Worm (Caenorhabditis elegans) whole organism, young adult: Measurements from ENCODE around the gene algn-2.
A peak's percentile ranks its signal among the peaks of the same experiment; 100 is the strongest.

Experiments used
- B0019.2 ChIP-seq: fragments of 200-800 bp; sonication (Bioruptor generic); conservative IDR thresholded peaks from 2 replicates; pipeline ENCODE4 v1.3.6; 2022; ENCODE audit warnings: missing genetic modification reagents, missing genetic modification characterization, missing compliant biosample characterization
- B0035.1 ChIP-seq: sonication (generic microtip); optimal IDR thresholded peaks from 2 replicates; lab custom pipeline; 2016; ENCODE audit warnings: missing genetic modification characterization, mild to moderate bottlenecking, missing compliant biosample characterization, missing genotype, missing genetic modification reagents
- B0261.1 ChIP-seq: sonication (generic microtip); optimal IDR thresholded peaks from 2 replicates; lab custom pipeline; 2016; ENCODE audit warnings: mild to moderate bottlenecking, missing genetic modification characterization, moderate library complexity, missing compliant biosample characterization
- D2030.7 ChIP-seq: fragments of 200-800 bp; sonication (Bioruptor generic); IDR thresholded peaks from 2 replicates; pipeline ENCODE4 v1.3.6; 2022; ENCODE audit warnings: missing genetic modification reagents, missing genetic modification characterization, missing compliant biosample characterization
- F22D6.2 ChIP-seq: sonication (generic microtip); optimal IDR thresholded peaks from 2 replicates; lab custom pipeline; 2016; ENCODE audit warnings: mild to moderate bottlenecking, missing genetic modification characterization, missing compliant biosample characterization
- F23B12.7 ChIP-seq: sonication (generic microtip); optimal IDR thresholded peaks from 2 replicates; lab custom pipeline; 2017; ENCODE audit warnings: missing genetic modification characterization, mild to moderate bottlenecking, missing compliant biosample characterization, antibody characterized with exemption, moderate library complexity; ENCODE audit not compliant: insufficient read depth
- F33H1.4 ChIP-seq: fragments of 200-800 bp; sonication (Bioruptor generic); IDR thresholded peaks from 2 replicates; pipeline ENCODE4 v1.3.6; 2022; ENCODE audit warnings: missing genetic modification reagents, missing genetic modification characterization, missing compliant biosample characterization
- ama-1 ChIP-seq, 3 experiments: fragments of 150-350 bp in 1 of 3; sonication (generic microtip) in 2 of 3; optimal IDR thresholded peaks; 2 replicates each; lab custom pipeline; 2014 to 2018; ENCODE audit warnings: missing biosample characterization in 2 of 3, missing genetic modification characterization in 2 of 3, missing genetic modification reagents in 2 of 3
- aptf-2 ChIP-seq: fragments of 200-800 bp; sonication (Bioruptor generic); conservative IDR thresholded peaks from 2 replicates; pipeline ENCODE4 v1.3.6; 2022; ENCODE audit warnings: missing genetic modification reagents, missing genetic modification characterization, missing compliant biosample characterization
- attf-5 ChIP-seq: fragments of 200-800 bp; sonication (Bioruptor generic); optimal IDR thresholded peaks from 2 replicates; lab custom pipeline; 2018; ENCODE audit warnings: mild to moderate bottlenecking, missing genetic modification characterization, missing compliant biosample characterization
- cebp-2 ChIP-seq: fragments of 200-800 bp; sonication (Bioruptor generic); IDR thresholded peaks from 2 replicates; pipeline ENCODE4 v1.3.6; 2022; ENCODE audit warnings: missing genetic modification characterization, missing compliant biosample characterization
- ceh-91 ChIP-seq: fragments of 200-800 bp; sonication (Bioruptor generic); IDR thresholded peaks from 2 replicates; pipeline ENCODE4 v1.3.6; 2022; ENCODE audit warnings: missing genetic modification reagents, missing genetic modification characterization, missing compliant biosample characterization
- chd-7 ChIP-seq: sonication (generic microtip); optimal IDR thresholded peaks from 2 replicates; lab custom pipeline; 2016; ENCODE audit warnings: mild to moderate bottlenecking, missing genetic modification characterization, moderate library complexity, missing compliant biosample characterization
- efl-1 ChIP-seq: fragments of 150-350 bp; optimal IDR thresholded peaks from 2 replicates; lab custom pipeline; 2014; ENCODE audit warnings: missing biosample characterization, missing genetic modification reagents, missing genetic modification characterization
- egl-18 ChIP-seq: fragments of 200-800 bp; sonication (Bioruptor generic); IDR thresholded peaks from 2 replicates; pipeline ENCODE4 v1.3.6; 2022; ENCODE audit warnings: missing genetic modification reagents, missing genetic modification characterization, missing compliant biosample characterization
- egl-44 ChIP-seq: fragments of 200-800 bp; sonication (Bioruptor generic); IDR thresholded peaks from 2 replicates; pipeline ENCODE4 v1.3.6; 2022; ENCODE audit warnings: missing genetic modification reagents, missing genetic modification characterization, missing compliant biosample characterization
- egrh-3 ChIP-seq: fragments of 200-800 bp; sonication (Bioruptor generic); IDR thresholded peaks from 2 replicates; pipeline ENCODE4 v1.3.6; 2022; ENCODE audit warnings: missing genetic modification reagents, missing genetic modification characterization, missing compliant biosample characterization
- hlh-12 ChIP-seq: sonication (generic microtip); optimal IDR thresholded peaks from 2 replicates; lab custom pipeline; 2016; ENCODE audit warnings: missing genetic modification characterization, missing compliant biosample characterization
- hmg-20 ChIP-seq: fragments of 200-800 bp; sonication (Bioruptor generic); IDR thresholded peaks from 2 replicates; pipeline ENCODE4 v1.3.6; 2022; ENCODE audit warnings: missing genetic modification reagents, missing genetic modification characterization, missing compliant biosample characterization
- hrde-1 ChIP-seq: sonication (generic microtip); optimal IDR thresholded peaks from 2 replicates; lab custom pipeline; 2016; ENCODE audit warnings: missing genetic modification characterization, mild to moderate bottlenecking, missing compliant biosample characterization, moderate library complexity, missing genotype, missing genetic modification reagents, borderline replicate concordance
- hsf-1 ChIP-seq: fragments of 200-800 bp; sonication (Bioruptor generic); IDR thresholded peaks from 2 replicates; pipeline ENCODE4 v1.3.6; 2022; ENCODE audit warnings: missing genetic modification reagents, missing genetic modification characterization, missing compliant biosample characterization
- let-526 ChIP-seq: fragments of 200-800 bp; sonication (Bioruptor generic); IDR thresholded peaks from 2 replicates; pipeline ENCODE4 v1.3.6; 2022; ENCODE audit warnings: missing genetic modification reagents, missing genetic modification characterization, missing compliant biosample characterization
- lin-26 ChIP-seq: fragments of 200-800 bp; sonication (Bioruptor generic); IDR thresholded peaks from 2 replicates; pipeline ENCODE4 v1.3.6; 2022; ENCODE audit warnings: missing genetic modification reagents, missing genetic modification characterization, missing compliant biosample characterization
- lir-1 ChIP-seq: fragments of 200-800 bp; sonication (Bioruptor generic); conservative IDR thresholded peaks from 2 replicates; pipeline ENCODE4 v1.3.6; 2022; ENCODE audit warnings: missing genetic modification reagents, missing genetic modification characterization, missing compliant biosample characterization
- lsl-1 ChIP-seq: fragments of 200-800 bp; sonication (Bioruptor generic); optimal IDR thresholded peaks from 2 replicates; lab custom pipeline; 2018; ENCODE audit warnings: mild to moderate bottlenecking, missing genetic modification characterization, moderate library complexity, missing compliant biosample characterization
- lsy-27 ChIP-seq: sonication (generic microtip); optimal IDR thresholded peaks from 2 replicates; lab custom pipeline; 2017; ENCODE audit warnings: missing genetic modification characterization, mild to moderate bottlenecking, missing compliant biosample characterization, antibody characterized with exemption, missing genotype, borderline replicate concordance; ENCODE audit not compliant: insufficient read depth
- madf-3 ChIP-seq: fragments of 200-800 bp; sonication (Bioruptor generic); IDR thresholded peaks from 2 replicates; pipeline ENCODE4 v1.3.6; 2022; ENCODE audit warnings: missing genetic modification reagents, missing genetic modification characterization, missing compliant biosample characterization
- mcd-1 ChIP-seq: fragments of 200-800 bp; sonication (Bioruptor generic); IDR thresholded peaks from 2 replicates; pipeline ENCODE4 v1.3.6; 2022; ENCODE audit warnings: missing genetic modification reagents, missing genetic modification characterization, missing compliant biosample characterization
- mel-28 ChIP-seq: sonication (generic microtip); optimal IDR thresholded peaks from 2 replicates; lab custom pipeline; 2016; ENCODE audit warnings: borderline replicate concordance, mild to moderate bottlenecking, missing genetic modification characterization, missing compliant biosample characterization
- mxl-1 ChIP-seq: sonication (generic microtip); optimal IDR thresholded peaks from 2 replicates; lab custom pipeline; 2016; ENCODE audit warnings: missing genetic modification characterization, missing compliant biosample characterization
- nhr-27 ChIP-seq: fragments of 200-800 bp; sonication (Bioruptor generic); optimal IDR thresholded peaks from 2 replicates; lab custom pipeline; 2018; ENCODE audit warnings: mild to moderate bottlenecking, missing genetic modification characterization, moderate library complexity, missing compliant biosample characterization
- pha-4 ChIP-seq: fragments of 150-350 bp; sonication (generic microtip); optimal IDR thresholded peaks from 2 replicates; lab custom pipeline; 2014; ENCODE audit warnings: missing biosample characterization, missing genetic modification reagents, missing genetic modification characterization
- rcor-1 ChIP-seq: fragments of 200-800 bp; sonication (Bioruptor generic); IDR thresholded peaks from 2 replicates; pipeline ENCODE4 v1.3.6; 2022; ENCODE audit warnings: missing genetic modification reagents, missing genetic modification characterization, missing compliant biosample characterization
- rec-8 ChIP-seq, 2 experiments: sonication (generic microtip); optimal IDR thresholded peaks; 2 replicates each; lab custom pipeline; 2016; ENCODE audit warnings: mild to moderate bottlenecking in 2 of 2, missing genetic modification characterization in 2 of 2, missing genetic modification reagents in 2 of 2, missing genotype in 2 of 2, missing biosample characterization in 1 of 2, missing compliant biosample characterization in 1 of 2, moderate library complexity in 1 of 2
- repo-1 ChIP-seq: sonication (generic microtip); optimal IDR thresholded peaks from 2 replicates; lab custom pipeline; 2017; ENCODE audit warnings: mild to moderate bottlenecking, missing genetic modification characterization, missing compliant biosample characterization
- sptf-2 ChIP-seq: fragments of 200-800 bp; sonication (Bioruptor generic); optimal IDR thresholded peaks from 2 replicates; lab custom pipeline; 2018; ENCODE audit warnings: mild to moderate bottlenecking, missing genetic modification characterization, missing compliant biosample characterization
- tlf-1 ChIP-seq: fragments of 200-800 bp; sonication (Bioruptor generic); optimal IDR thresholded peaks from 2 replicates; lab custom pipeline; 2018; ENCODE audit warnings: mild to moderate bottlenecking, missing genetic modification characterization, missing compliant biosample characterization
- unc-130 ChIP-seq: sonication (generic microtip); optimal IDR thresholded peaks from 2 replicates; lab custom pipeline; 2016; ENCODE audit warnings: missing genetic modification reagents, missing genetic modification characterization, missing compliant biosample characterization
- xnd-1 ChIP-seq: sonication (generic microtip); optimal IDR thresholded peaks from 2 replicates; lab custom pipeline; 2016; ENCODE audit warnings: missing genotype, missing genetic modification reagents, missing genetic modification characterization, missing compliant biosample characterization
- zfh-2 ChIP-seq: fragments of 200-800 bp; sonication (Bioruptor generic); conservative IDR thresholded peaks from 2 replicates; pipeline ENCODE4 v1.3.6; 2022; ENCODE audit warnings: missing genetic modification reagents, missing genetic modification characterization, missing compliant biosample characterization
- ztf-22 ChIP-seq: fragments of 200-800 bp; sonication (Bioruptor generic); optimal IDR thresholded peaks from 2 replicates; lab custom pipeline; 2018; ENCODE audit warnings: mild to moderate bottlenecking, missing genetic modification characterization, moderate library complexity, missing compliant biosample characterization
- ztf-25 ChIP-seq: fragments of 200-800 bp; sonication (Bioruptor generic); IDR thresholded peaks from 2 replicates; pipeline ENCODE4 v1.3.6; 2022; ENCODE audit warnings: missing genetic modification reagents, missing genetic modification characterization, missing compliant biosample characterization

The algn-2 gene

ce11 chrII:5420947-5421614 is 46.0 kb downstream of the algn-2 start, which contains the start of gene tofu-6 (continued):
- TF ChIP-seq lir-1 (no peak), ceh-91 (peak; percentile 90), D2030.7 (GFP tag; lab: Robert Waterston, UW) (peak; percentile 87), egl-18 (GFP tag; lab: Robert Waterston, UW) (no peak), mxl-1 (tag; lab: Kevin White, UChicago) (no peak), ama-1 (optimal IDR thresholded peaks at IDR 0.05; lab: Kevin White, UChicago) (no peak), ama-1 (GFP tag; optimal IDR thresholded peaks at IDR 0.05; lab: Kevin White, UChicago) (no peak), pha-4 (tag; lab: Kevin White, UChicago) (no peak), F23B12.7 (tag; lab: Kevin White, UChicago) (peak; percentile 61), lin-26 (GFP tag; lab: Robert Waterston, UW) (no peak), mel-28 (tag; lab: Kevin White, UChicago) (no peak), lsl-1 (peak; percentile 96), chd-7 (tag; lab: Kevin White, UChicago) (no peak), madf-3 (GFP tag; lab: Robert Waterston, UW) (no peak), rec-8 (tag; optimal IDR thresholded peaks at IDR 0.05; lab: Kevin White, UChicago) (no peak), hlh-12 (no peak), F33H1.4 (peak; percentile 78), tlf-1 (GFP tag; lab: Kevin White, UChicago) (peak; percentile 39), hsf-1 (GFP tag; lab: Robert Waterston, UW) (0 out of 2 replicates have a peak, but pooled peaks have one; percentile 35), B0035.1 (tag; lab: Kevin White, UChicago) (no peak), nhr-27 (tag; lab: Kevin White, UChicago) (no peak), cebp-2 (GFP tag; lab: Robert Waterston, UW) (no peak), xnd-1 (tag; lab: Kevin White, UChicago) (peak; percentile 94), F22D6.2 (no peak), repo-1 (tag; lab: Kevin White, UChicago) (no peak), efl-1 (GFP tag; lab: Kevin White, UChicago) (peak; percentile 95), B0019.2 (0 out of 2 replicates have a peak, but pooled peaks have one; percentile 59), unc-130 (GFP tag; lab: Kevin White, UChicago) (no peak), hmg-20 (GFP tag; lab: Robert Waterston, UW) (no peak), hrde-1 (no peak), rcor-1 (GFP tag; lab: Robert Waterston, UW) (no peak), aptf-2 (GFP tag; lab: Robert Waterston, UW) (no peak), let-526 (GFP tag; lab: Robert Waterston, UW) (no peak), ztf-22 (no peak), sptf-2 (GFP tag; lab: Kevin White, UChicago) (no peak), ztf-25 (GFP tag; lab: Robert Waterston, UW) (no peak), zfh-2 (GFP tag; lab: Robert Waterston, UW) (no peak), mcd-1 (peak; percentile 87), attf-5 (no peak), lsy-27 (tag; lab: Kevin White, UChicago) (no peak), egrh-3 (GFP tag; lab: Robert Waterston, UW) (no peak), egl-44 (no peak), B0261.1 (tag; lab: Kevin White, UChicago) (no peak)
